Worm (Caenorhabditis elegans) whole organism, L3 larva: ENCODE data around the gene ZK757.1.
A peak's percentile ranks its signal among the peaks of the same experiment; 100 is the strongest.

ENCODE experiments used
- R02D3.7 ChIP-seq: fragments of 150-350 bp; optimal IDR thresholded peaks from 2 replicates; lab custom pipeline; 2014; ENCODE audit warnings: missing biosample characterization, missing genetic modification characterization
- aly-2 ChIP-seq: fragments of 150-350 bp; optimal IDR thresholded peaks from 2 replicates; lab custom pipeline; 2014; ENCODE audit warnings: missing biosample characterization, missing genetic modification characterization
- ceh-16 ChIP-seq: sonication (generic microtip); optimal IDR thresholded peaks from 2 replicates; lab custom pipeline; 2017; ENCODE audit warnings: missing biosample characterization, missing genetic modification characterization
- ceh-28 ChIP-seq: fragments of 150-350 bp; optimal IDR thresholded peaks from 2 replicates; lab custom pipeline; 2014; ENCODE audit warnings: missing biosample characterization, missing genetic modification reagents, missing genetic modification characterization
- ceh-82 ChIP-seq: fragments of 150-350 bp; optimal IDR thresholded peaks from 2 replicates; lab custom pipeline; 2014; ENCODE audit warnings: missing biosample characterization, missing genetic modification characterization
- ceh-9 ChIP-seq: sonication (generic microtip); optimal IDR thresholded peaks from 2 replicates; lab custom pipeline; 2018; ENCODE audit warnings: missing biosample characterization, missing genetic modification characterization
- daf-12 ChIP-seq: fragments of 150-350 bp; optimal IDR thresholded peaks from 2 replicates; lab custom pipeline; 2014; ENCODE audit warnings: missing biosample characterization, missing genetic modification reagents, missing genetic modification characterization
- egl-27 ChIP-seq: sonication (generic microtip); optimal IDR thresholded peaks from 4 replicates; lab custom pipeline; 2017; ENCODE audit warnings: missing biosample characterization, missing genetic modification reagents, missing genetic modification characterization
- egl-5 ChIP-seq: fragments of 150-350 bp; optimal IDR thresholded peaks from 2 replicates; lab custom pipeline; 2017; ENCODE audit warnings: missing biosample characterization, missing genetic modification reagents, missing genetic modification characterization, inconsistent platforms
- elt-1 ChIP-seq: fragments of 150-350 bp; optimal IDR thresholded peaks from 2 replicates; lab custom pipeline; 2014; ENCODE audit warnings: missing biosample characterization, missing genetic modification characterization
- elt-2 ChIP-seq: sonication (generic microtip); optimal IDR thresholded peaks from 2 replicates; lab custom pipeline; 2016; ENCODE audit warnings: missing genetic modification reagents, mild to moderate bottlenecking, missing genetic modification characterization, missing compliant biosample characterization
- elt-3 ChIP-seq, 3 experiments: fragments of 150-350 bp in 1 of 3; sonication (generic microtip) in 2 of 3; optimal IDR thresholded peaks; 2 replicates in 2 of 3; 4 replicates in 1 of 3; lab custom pipeline; 2014 to 2017; ENCODE audit warnings: missing biosample characterization in 3 of 3, missing genetic modification characterization in 3 of 3
- eor-1 ChIP-seq, 2 experiments: fragments of 150-350 bp; optimal IDR thresholded peaks; 2 replicates each; lab custom pipeline; 2014 to 2018; ENCODE audit warnings: missing biosample characterization in 2 of 2, missing genetic modification characterization in 2 of 2
- fkh-10 ChIP-seq: sonication (generic microtip); optimal IDR thresholded peaks from 2 replicates; lab custom pipeline; 2017; ENCODE audit warnings: missing biosample characterization, missing genetic modification reagents, missing genetic modification characterization
- fkh-2 ChIP-seq: fragments of 150-350 bp; optimal IDR thresholded peaks from 2 replicates; lab custom pipeline; 2014; ENCODE audit warnings: missing biosample characterization, missing genetic modification reagents, missing genetic modification characterization
- fos-1 ChIP-seq: fragments of 150-350 bp; optimal IDR thresholded peaks from 2 replicates; lab custom pipeline; 2014; ENCODE audit warnings: missing biosample characterization, missing genetic modification characterization
- hmg-11 ChIP-seq: sonication (generic microtip); optimal IDR thresholded peaks from 2 replicates; lab custom pipeline; 2016; ENCODE audit warnings: missing genetic modification characterization, missing compliant biosample characterization
- jun-1 ChIP-seq: fragments of 150-350 bp; optimal IDR thresholded peaks from 2 replicates; lab custom pipeline; 2014; ENCODE audit warnings: missing biosample characterization, missing genetic modification reagents, missing genetic modification characterization
- lin-15B ChIP-seq: fragments of 150-350 bp; optimal IDR thresholded peaks from 2 replicates; lab custom pipeline; 2014; ENCODE audit warnings: missing biosample characterization, missing genetic modification characterization
- lin-39 ChIP-seq: fragments of 150-350 bp; optimal IDR thresholded peaks from 2 replicates; lab custom pipeline; 2018; ENCODE audit warnings: missing biosample characterization, missing genetic modification reagents, missing genetic modification characterization
- lsy-12 ChIP-seq: sonication (generic microtip); optimal IDR thresholded peaks from 2 replicates; lab custom pipeline; 2016; ENCODE audit warnings: mild to moderate bottlenecking, missing genetic modification characterization, missing compliant biosample characterization
- mdl-1 ChIP-seq: fragments of 150-350 bp; optimal IDR thresholded peaks from 2 replicates; lab custom pipeline; 2014; ENCODE audit warnings: missing biosample characterization, missing genetic modification characterization
- nfya-1 ChIP-seq: sonication (generic microtip); optimal IDR thresholded peaks from 2 replicates; lab custom pipeline; 2017; ENCODE audit warnings: missing genetic modification characterization, mild to moderate bottlenecking, missing compliant biosample characterization, antibody characterized with exemption, moderate library complexity; ENCODE audit not compliant: insufficient read depth
- nhr-11 ChIP-seq: fragments of 150-350 bp; optimal IDR thresholded peaks from 2 replicates; lab custom pipeline; 2014; ENCODE audit warnings: missing biosample characterization, missing genetic modification characterization
- nhr-12 ChIP-seq: fragments of 150-350 bp; optimal IDR thresholded peaks from 2 replicates; lab custom pipeline; 2014; ENCODE audit warnings: missing biosample characterization, missing genetic modification characterization
- nhr-23 ChIP-seq: fragments of 150-350 bp; optimal IDR thresholded peaks from 2 replicates; lab custom pipeline; 2014; ENCODE audit warnings: missing biosample characterization, missing genetic modification reagents, missing genetic modification characterization
- nhr-237 ChIP-seq: fragments of 150-350 bp; optimal IDR thresholded peaks from 2 replicates; lab custom pipeline; 2014; ENCODE audit warnings: missing biosample characterization, missing genetic modification characterization
- nhr-25 ChIP-seq: sonication (generic microtip); optimal IDR thresholded peaks from 2 replicates; lab custom pipeline; 2017; ENCODE audit warnings: missing biosample characterization, missing genetic modification characterization
- nhr-28 ChIP-seq: fragments of 150-350 bp; optimal IDR thresholded peaks from 2 replicates; lab custom pipeline; 2014; ENCODE audit warnings: missing biosample characterization, missing genetic modification characterization
- nhr-43 ChIP-seq: sonication (generic microtip); optimal IDR thresholded peaks from 2 replicates; lab custom pipeline; 2016; ENCODE audit warnings: mild to moderate bottlenecking, missing genetic modification characterization, missing compliant biosample characterization; ENCODE audit not compliant: poor library complexity, severe bottlenecking
- nhr-67 ChIP-seq: fragments of 150-350 bp; optimal IDR thresholded peaks from 2 replicates; lab custom pipeline; 2014; ENCODE audit warnings: missing biosample characterization, missing genetic modification characterization
- nhr-76 ChIP-seq: fragments of 150-350 bp; sonication (generic microtip); optimal IDR thresholded peaks from 5 replicates; lab custom pipeline; 2014; ENCODE audit warnings: missing biosample characterization, missing genetic modification characterization
- pha-4 ChIP-seq: fragments of 150-350 bp; optimal IDR thresholded peaks from 2 replicates; lab custom pipeline; 2014; ENCODE audit warnings: missing biosample characterization, missing genetic modification reagents, missing genetic modification characterization
- pqm-1 ChIP-seq: fragments of 150-350 bp; optimal IDR thresholded peaks from 2 replicates; lab custom pipeline; 2017; ENCODE audit warnings: missing biosample characterization, missing genetic modification characterization, inconsistent platforms
- skn-1 ChIP-seq: fragments of 150-350 bp; optimal IDR thresholded peaks from 2 replicates; lab custom pipeline; 2014; ENCODE audit warnings: missing biosample characterization, missing genetic modification characterization
- snpc-4 ChIP-seq: fragments of 150-350 bp; optimal IDR thresholded peaks from 2 replicates; lab custom pipeline; 2014; ENCODE audit warnings: missing biosample characterization, missing genetic modification characterization
- tbx-2 ChIP-seq: sonication (generic microtip); optimal IDR thresholded peaks from 2 replicates; lab custom pipeline; 2016; ENCODE audit warnings: mild to moderate bottlenecking, missing genetic modification characterization, missing compliant biosample characterization
- unc-39 ChIP-seq: sonication (generic microtip); optimal IDR thresholded peaks from 4 replicates; lab custom pipeline; 2017; ENCODE audit warnings: missing biosample characterization, missing genetic modification characterization
- unc-62 ChIP-seq: fragments of 150-350 bp; sonication (generic microtip); optimal IDR thresholded peaks from 4 replicates; lab custom pipeline; 2014; ENCODE audit warnings: missing biosample characterization, missing genetic modification reagents, missing genetic modification characterization

ZK757.1 gene

DNA sequence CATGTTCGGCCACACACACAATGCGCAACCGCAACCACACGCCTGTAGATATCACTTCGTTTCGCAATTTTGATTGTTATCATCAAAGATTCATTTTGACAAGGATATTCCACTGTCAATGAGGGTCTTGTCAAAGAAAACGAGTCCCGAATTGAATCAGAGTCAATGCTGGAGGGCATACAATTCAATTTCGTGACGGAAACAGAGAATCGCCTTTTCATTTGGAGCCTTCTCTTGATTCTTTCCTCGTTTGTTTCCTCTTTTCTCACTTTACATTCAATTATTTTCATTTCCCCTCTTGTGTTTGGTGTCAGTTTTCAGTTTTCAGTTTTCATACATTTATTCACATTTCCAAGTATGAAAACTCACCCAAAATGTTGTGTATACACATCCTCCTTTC is 3.6 kb downstream of the ZK757.1 start:
- TF ChIP-seq nhr-23 (peak; percentile 41), ceh-28 (tag; lab: Kevin White, UChicago) (no peak), mdl-1 (tag; lab: Kevin White, UChicago) (no peak), aly-2 (tag; lab: Kevin White, UChicago) (no peak), egl-5 (tag; lab: Kevin White, UChicago) (no peak)

DNA sequence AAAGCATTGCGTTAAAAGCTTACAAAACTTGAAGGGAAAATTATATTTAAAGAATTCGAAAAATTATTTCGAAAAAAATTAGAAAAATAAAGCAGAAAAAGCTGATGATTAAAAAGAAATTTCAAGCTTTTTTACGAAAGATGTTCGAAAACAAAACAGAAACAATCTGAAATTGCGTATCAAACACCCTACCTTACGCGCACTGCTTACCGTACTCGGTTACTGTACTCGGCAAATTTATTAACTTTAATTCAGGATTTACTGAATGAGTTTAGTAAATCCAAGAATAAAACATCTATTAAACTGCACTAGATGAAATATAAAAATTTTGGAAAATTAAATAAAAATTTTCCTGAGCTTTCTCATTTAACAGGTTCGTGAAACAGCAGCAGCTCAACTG is 8.5 kb downstream of the ZK757.1 start:
- no peak for TF ChIP-seq nfya-1

DNA sequence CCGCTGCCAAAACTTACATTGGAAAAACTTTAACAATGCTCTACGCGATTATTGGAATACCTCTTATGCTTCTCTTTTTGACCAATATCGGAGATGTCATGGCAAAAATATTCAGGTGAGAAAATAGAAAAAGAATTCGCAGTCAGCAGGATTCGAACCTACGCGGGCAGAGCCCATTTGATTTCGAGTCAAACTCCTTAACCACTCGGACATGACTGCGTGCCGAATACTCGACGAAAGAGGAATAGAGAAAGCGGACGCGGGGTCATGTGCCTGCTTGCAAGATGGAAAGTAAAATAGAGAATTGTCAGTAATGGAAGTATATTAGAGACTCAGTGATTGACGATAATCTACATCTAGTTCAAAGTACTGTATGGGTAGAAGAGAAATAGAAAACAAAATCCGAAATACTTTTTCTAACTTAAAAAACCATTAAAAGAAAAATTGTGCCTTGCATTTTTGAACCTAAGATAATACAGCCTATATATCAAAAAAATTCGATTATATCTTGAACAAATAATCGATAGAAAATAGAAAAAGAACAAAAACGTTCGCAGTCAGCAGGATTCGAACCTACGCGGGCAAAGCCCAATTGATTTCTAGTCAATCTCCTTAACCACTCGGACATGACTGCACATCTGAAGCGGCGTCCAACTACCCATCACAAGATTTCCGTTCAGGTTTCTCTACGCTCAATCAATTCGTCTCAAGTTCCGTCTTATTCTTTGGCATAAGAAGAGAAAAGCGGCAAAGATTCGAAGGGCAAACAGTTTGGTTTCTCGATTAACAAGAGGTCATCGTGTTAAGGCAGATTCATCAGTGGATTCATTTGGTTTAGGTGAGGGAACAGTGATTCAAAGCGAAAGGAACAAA is 9.2 kb downstream of the ZK757.1 start:
- TF ChIP-seq daf-12 (no peak), nhr-28 (tag; lab: Kevin White, UChicago) (no peak), fos-1 (tag; lab: Kevin White, UChicago) (no peak), jun-1 (tag; lab: Kevin White, UChicago) (peak; percentile 71), nhr-25 (tag; lab: Kevin White, UChicago) (peak; percentile 19), lin-39 (tag; lab: Kevin White, UChicago) (peak; percentile 58), fkh-2 (tag; lab: Kevin White, UChicago) (no peak), lin-15B (tag; lab: Kevin White, UChicago) (peak; percentile 10), hmg-11 (peak; percentile 53), elt-1 (tag; lab: Kevin White, UChicago) (no peak), nhr-67 (tag; lab: Kevin White, UChicago) (no peak), lsy-12 (tag; lab: Kevin White, UChicago) (peak; percentile 72), mdl-1 (tag; lab: Kevin White, UChicago) (no peak), R02D3.7 (tag; lab: Kevin White, UChicago) (no peak), ceh-9 (tag; lab: Kevin White, UChicago) (no peak), pqm-1 (tag; lab: Kevin White, UChicago) (peak; percentile 15), nhr-237 (tag; lab: Kevin White, UChicago) (no peak), elt-2 (tag; lab: Kevin White, UChicago) (peak; percentile 36), nhr-12 (no peak), pha-4 (tag; lab: Kevin White, UChicago) (peak; percentile 50), eor-1 (tag; optimal IDR thresholded peaks at IDR 0.05; lab: Kevin White, UChicago) (no peak), ceh-82 (tag; lab: Kevin White, UChicago) (peak; percentile 4), skn-1 (tag; lab: Kevin White, UChicago) (peak; percentile 46), nhr-11 (tag; lab: Kevin White, UChicago) (no peak), snpc-4 (tag; lab: Kevin White, UChicago) (peak; percentile 9), egl-27 (tag; lab: Kevin White, UChicago) (no peak), nfya-1 (peak; percentile 47), unc-39 (no peak), ceh-28 (tag; lab: Kevin White, UChicago) (no peak), nhr-43 (peak; percentile 26), unc-62 (GFP tag; lab: Kevin White, UChicago) (no peak), elt-3 (tag; optimal IDR thresholded peaks at IDR 0.05; lab: Kevin White, UChicago) (peak in 1 of 3 experiments; percentile 38), fkh-10 (GFP tag; lab: Kevin White, UChicago) (no peak), aly-2 (tag; lab: Kevin White, UChicago) (no peak), nhr-23 (no peak), tbx-2 (tag; lab: Kevin White, UChicago) (peak; percentile 20), nhr-76 (no peak), egl-5 (tag; lab: Kevin White, UChicago) (peak; percentile 62), ceh-16 (no peak)
